Worm (Caenorhabditis elegans) whole organism, L2 larva: Measurements from ENCODE around the gene C05A2.4.

Source experiments
- alr-1 ChIP-seq: fragments of 150-350 bp; optimal IDR thresholded peaks from 2 replicates; lab custom pipeline; 2014; ENCODE audit warnings: missing biosample characterization, missing genetic modification characterization
- ama-1 ChIP-seq: fragments of 150-350 bp; optimal IDR thresholded peaks from 2 replicates; lab custom pipeline; 2018; ENCODE audit warnings: inconsistent platforms
- ceh-16 ChIP-seq: fragments of 150-350 bp; optimal IDR thresholded peaks from 2 replicates; lab custom pipeline; 2014; ENCODE audit warnings: missing biosample characterization, missing genetic modification characterization
- dmd-4 ChIP-seq: sonication (generic microtip); optimal IDR thresholded peaks from 2 replicates; lab custom pipeline; 2017; ENCODE audit warnings: missing biosample characterization, missing genetic modification characterization
- egl-27 ChIP-seq: sonication (generic microtip); optimal IDR thresholded peaks from 3 replicates; lab custom pipeline; 2017; ENCODE audit warnings: missing biosample characterization, missing genetic modification reagents, missing genetic modification characterization
- fos-1 ChIP-seq: fragments of 150-350 bp; optimal IDR thresholded peaks from 2 replicates; lab custom pipeline; 2014; ENCODE audit warnings: missing biosample characterization, missing genetic modification characterization
- lin-13 ChIP-seq: fragments of 150-350 bp; optimal IDR thresholded peaks from 2 replicates; lab custom pipeline; 2014; ENCODE audit warnings: missing biosample characterization, missing genetic modification reagents, missing genetic modification characterization
- nhr-10 ChIP-seq: sonication (generic microtip); optimal IDR thresholded peaks from 2 replicates; lab custom pipeline; 2017; ENCODE audit warnings: missing biosample characterization, missing genetic modification characterization
- nhr-11 ChIP-seq: fragments of 150-350 bp; optimal IDR thresholded peaks from 2 replicates; lab custom pipeline; 2014; ENCODE audit warnings: missing biosample characterization, missing genetic modification characterization
- nhr-237 ChIP-seq: fragments of 150-350 bp; optimal IDR thresholded peaks from 2 replicates; lab custom pipeline; 2014; ENCODE audit warnings: missing biosample characterization, missing genetic modification characterization
- nhr-25 ChIP-seq: fragments of 150-350 bp; sonication (generic microtip); optimal IDR thresholded peaks from 3 replicates; lab custom pipeline; 2014; ENCODE audit warnings: missing biosample characterization, missing genetic modification characterization
- nhr-77 ChIP-seq: fragments of 150-350 bp; optimal IDR thresholded peaks from 2 replicates; lab custom pipeline; 2014; ENCODE audit warnings: missing biosample characterization, missing genetic modification characterization
- snpc-4 ChIP-seq: fragments of 150-350 bp; optimal IDR thresholded peaks from 2 replicates; lab custom pipeline; 2014; ENCODE audit warnings: missing biosample characterization, missing genetic modification characterization
- unc-62 ChIP-seq: fragments of 150-350 bp; optimal IDR thresholded peaks from 2 replicates; lab custom pipeline; 2014; ENCODE audit warnings: missing biosample characterization, missing genetic modification reagents, missing genetic modification characterization

DNA sequence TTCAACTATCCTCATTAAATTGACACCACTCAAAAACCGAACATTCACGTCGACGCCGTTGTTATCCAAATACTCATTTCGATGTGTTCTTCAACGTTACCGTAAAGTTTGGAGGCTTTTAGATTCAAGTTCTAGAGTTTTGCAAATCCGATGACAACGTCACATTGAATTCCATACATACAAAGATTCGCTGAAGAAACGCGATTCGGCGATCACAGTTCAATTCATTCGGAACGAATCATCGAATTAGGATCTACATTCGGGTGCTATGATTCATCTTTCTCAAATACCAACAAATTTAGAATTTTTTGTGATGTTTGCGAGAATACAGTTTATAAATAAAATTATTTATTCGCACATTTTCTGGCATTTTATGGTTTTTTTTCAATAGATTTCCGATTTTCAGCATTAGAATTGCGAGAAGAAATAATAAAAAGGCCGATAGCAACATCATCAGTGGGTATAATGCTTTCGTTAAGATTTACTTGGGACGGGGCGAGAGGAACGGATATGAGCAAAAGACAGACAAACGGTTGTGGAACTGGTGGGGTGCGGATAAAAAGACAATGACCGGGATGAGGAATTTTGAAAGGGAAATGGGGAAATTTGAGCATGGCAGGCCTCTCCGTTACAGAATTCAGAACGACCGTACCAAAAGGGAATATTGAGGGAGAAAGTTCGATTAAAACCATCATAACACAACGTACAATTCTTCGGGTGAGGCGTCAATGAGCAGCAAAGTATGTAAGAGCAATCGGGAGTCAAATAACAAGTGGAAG is 16.7 kb downstream of the C05A2.4 start:
- TF ChIP-seq ama-1 (lab: Kevin White, UChicago) (peak; percentile 81), dmd-4 (tag; lab: Kevin White, UChicago) (no peak), nhr-25 (tag; lab: Kevin White, UChicago) (peak; percentile 30), alr-1 (tag; lab: Kevin White, UChicago) (no peak), nhr-10 (tag; lab: Kevin White, UChicago) (no peak), nhr-11 (tag; lab: Kevin White, UChicago) (no peak), snpc-4 (tag; lab: Kevin White, UChicago) (no peak), nhr-77 (no peak), fos-1 (no peak), nhr-237 (tag; lab: Kevin White, UChicago) (no peak), lin-13 (no peak), egl-27 (tag; lab: Kevin White, UChicago) (no peak), unc-62 (GFP tag; lab: Kevin White, UChicago) (no peak), ceh-16 (tag; lab: Kevin White, UChicago) (no peak)
